Fruit fly (Drosophila melanogaster) whole organism, prepupa: ENCODE measurements around the gene CG32170.

Experiments used
- CG10669 ChIP-seq: fragments of 200-800 bp; sonication (Bioruptor generic); optimal IDR thresholded peaks from 3 replicates; lab custom pipeline; 2018; ENCODE audit warnings: missing biosample characterization, mild to moderate bottlenecking, missing genetic modification characterization, moderate library complexity
- CG11294 ChIP-seq: fragments of 200-800 bp; sonication (Bioruptor generic); IDR thresholded peaks from 2 replicates; pipeline ENCODE4 v1.3.6; 2022; ENCODE audit warnings: missing biosample characterization, missing genetic modification characterization
- CG11762 ChIP-seq: fragments of 200-800 bp; sonication (Bioruptor generic); optimal IDR thresholded peaks from 3 replicates; lab custom pipeline; 2016; ENCODE audit warnings: missing biosample characterization, missing genetic modification characterization; ENCODE audit not compliant: insufficient read depth
- CG11902 ChIP-seq: fragments of 200-800 bp; sonication (Bioruptor generic); optimal IDR thresholded peaks from 3 replicates; lab custom pipeline; 2016; ENCODE audit warnings: missing biosample characterization, missing genetic modification characterization
- CG15336 ChIP-seq: fragments of 200-800 bp; sonication (Bioruptor generic); IDR thresholded peaks from 2 replicates; pipeline ENCODE4 v1.3.6; 2022; ENCODE audit warnings: missing biosample characterization, missing genetic modification characterization
- CG1621 ChIP-seq: fragments of 200-800 bp; sonication (Bioruptor generic); optimal IDR thresholded peaks from 3 replicates; lab custom pipeline; 2018; ENCODE audit warnings: missing biosample characterization, mild to moderate bottlenecking, missing genetic modification characterization
- CG16779 ChIP-seq: fragments of 200-800 bp; sonication (Bioruptor generic); optimal IDR thresholded peaks from 3 replicates; lab custom pipeline; 2017; ENCODE audit warnings: missing biosample characterization, mild to moderate bottlenecking, missing genetic modification characterization
- CG3032 ChIP-seq: fragments of 200-800 bp; optimal IDR thresholded peaks from 2 replicates; lab custom pipeline; 2019; ENCODE audit warnings: missing biosample characterization, mild to moderate bottlenecking, missing genetic modification characterization, moderate library complexity
- CG31627 ChIP-seq: fragments of 200-800 bp; sonication (Bioruptor generic); optimal IDR thresholded peaks from 3 replicates; lab custom pipeline; 2016; ENCODE audit warnings: missing biosample characterization, missing genetic modification characterization
- CG32006 ChIP-seq: fragments of 200-800 bp; sonication (Bioruptor generic); optimal IDR thresholded peaks from 3 replicates; lab custom pipeline; 2017; ENCODE audit warnings: missing biosample characterization, mild to moderate bottlenecking, missing genetic modification characterization
- CG34406 ChIP-seq: fragments of 200-800 bp; sonication (Bioruptor generic); optimal IDR thresholded peaks from 3 replicates; lab custom pipeline; 2016; ENCODE audit warnings: missing biosample characterization, missing genetic modification characterization
- CG4318 ChIP-seq: fragments of 200-800 bp; sonication (Bioruptor generic); optimal IDR thresholded peaks from 3 replicates; lab custom pipeline; 2017; ENCODE audit warnings: missing biosample characterization, mild to moderate bottlenecking, missing genetic modification characterization
- CG6163 ChIP-seq: fragments of 200-800 bp; sonication (Bioruptor generic); IDR thresholded peaks from 3 replicates; pipeline ENCODE4 v1.3.6; 2022; ENCODE audit warnings: missing biosample characterization, missing genetic modification characterization
- CG6792 ChIP-seq: fragments of 200-800 bp; sonication (Bioruptor generic); optimal IDR thresholded peaks from 3 replicates; lab custom pipeline; 2016; ENCODE audit warnings: missing biosample characterization, missing genetic modification characterization
- CG6808 ChIP-seq: fragments of 200-800 bp; sonication (Bioruptor generic); optimal IDR thresholded peaks from 3 replicates; lab custom pipeline; 2017; ENCODE audit warnings: missing biosample characterization, missing genetic modification characterization, mild to moderate bottlenecking, moderate library complexity, missing genetic modification reagents
- CG6854 ChIP-seq: fragments of 200-800 bp; sonication (Bioruptor generic); optimal IDR thresholded peaks from 2 replicates; lab custom pipeline; 2017; ENCODE audit warnings: missing biosample characterization, mild to moderate bottlenecking, missing genetic modification characterization
- CG8119 ChIP-seq: fragments of 200-800 bp; sonication (Bioruptor generic); IDR thresholded peaks from 3 replicates; pipeline ENCODE4 v1.3.6; 2022; ENCODE audit warnings: missing biosample characterization, missing genetic modification characterization
- CG8632 ChIP-seq: fragments of 200-800 bp; sonication (Bioruptor generic); optimal IDR thresholded peaks from 3 replicates; lab custom pipeline; 2016; ENCODE audit warnings: missing biosample characterization, missing genetic modification characterization
- CG9139 ChIP-seq: fragments of 200-800 bp; sonication (Bioruptor generic); optimal IDR thresholded peaks from 3 replicates; lab custom pipeline; 2017; ENCODE audit warnings: missing biosample characterization, mild to moderate bottlenecking, missing genetic modification characterization
- Eip75B ChIP-seq: fragments of 200-800 bp; sonication (Bioruptor generic); optimal IDR thresholded peaks from 3 replicates; lab custom pipeline; 2016; ENCODE audit warnings: missing biosample characterization, missing genetic modification characterization
- Eip78C ChIP-seq: fragments of 200-800 bp; sonication (Bioruptor generic); peaks from one replicate; lab custom pipeline; 2016; ENCODE audit warnings: missing biosample characterization, missing genetic modification characterization
- Eip93F ChIP-seq: fragments of 200-800 bp; sonication (Bioruptor generic); optimal IDR thresholded peaks from 2 replicates; lab custom pipeline; 2016; ENCODE audit warnings: missing biosample characterization, mild to moderate bottlenecking, missing genetic modification characterization
- Ets21C ChIP-seq: fragments of 200-800 bp; sonication (Bioruptor generic); optimal IDR thresholded peaks from 3 replicates; lab custom pipeline; 2016; ENCODE audit warnings: missing biosample characterization, missing genetic modification characterization
- Gug ChIP-seq: fragments of 200-800 bp; sonication (Bioruptor generic); IDR thresholded peaks from 2 replicates; pipeline ENCODE4 v1.3.6; 2022; ENCODE audit warnings: missing biosample characterization, missing genetic modification characterization
- Hr38 ChIP-seq: sonication (Bioruptor generic); optimal IDR thresholded peaks from 2 replicates; lab custom pipeline; 2016; ENCODE audit warnings: missing biosample characterization, missing genetic modification characterization
- Hr39 ChIP-seq: fragments of 200-800 bp; sonication (Bioruptor generic); optimal IDR thresholded peaks from 2 replicates; lab custom pipeline; 2016; ENCODE audit warnings: missing biosample characterization, missing genetic modification characterization
- Hr4 ChIP-seq: fragments of 200-800 bp; sonication (Bioruptor generic); optimal IDR thresholded peaks from 3 replicates; lab custom pipeline; 2016; ENCODE audit warnings: missing biosample characterization, missing genetic modification characterization
- Met ChIP-seq: fragments of 200-800 bp; sonication (Bioruptor generic); optimal IDR thresholded peaks from 3 replicates; lab custom pipeline; 2016; ENCODE audit warnings: missing biosample characterization, missing genetic modification characterization
- OdsH ChIP-seq: fragments of 200-800 bp; sonication (Bioruptor generic); optimal IDR thresholded peaks from 3 replicates; lab custom pipeline; 2016; ENCODE audit warnings: missing biosample characterization, missing genetic modification characterization
- Smox ChIP-seq: fragments of 200-800 bp; sonication (Bioruptor generic); optimal IDR thresholded peaks from 3 replicates; lab custom pipeline; 2016; ENCODE audit warnings: missing biosample characterization, missing genetic modification characterization
- Sox102F ChIP-seq: fragments of 200-800 bp; sonication (Bioruptor generic); optimal IDR thresholded peaks from 2 replicates; lab custom pipeline; 2016; ENCODE audit warnings: missing biosample characterization, mild to moderate bottlenecking, missing genetic modification characterization
- Sox14 ChIP-seq: fragments of 200-800 bp; sonication (Bioruptor generic); optimal IDR thresholded peaks from 3 replicates; lab custom pipeline; 2016; ENCODE audit warnings: missing biosample characterization, missing genetic modification characterization
- Sox15 ChIP-seq: fragments of 200-800 bp; sonication (Bioruptor generic); optimal IDR thresholded peaks from 3 replicates; lab custom pipeline; 2016; ENCODE audit warnings: missing biosample characterization, missing genetic modification characterization
- achi ChIP-seq: fragments of 200-800 bp; sonication (Bioruptor generic); optimal IDR thresholded peaks from 3 replicates; lab custom pipeline; 2016; ENCODE audit warnings: missing biosample characterization, missing genetic modification characterization
- acj6 ChIP-seq: fragments of 200-800 bp; sonication (Bioruptor generic); optimal IDR thresholded peaks from 3 replicates; lab custom pipeline; 2016; ENCODE audit warnings: missing biosample characterization, missing genetic modification characterization
- cyc ChIP-seq: fragments of 200-800 bp; sonication (Bioruptor generic); optimal IDR thresholded peaks from 3 replicates; lab custom pipeline; 2016; ENCODE audit warnings: missing biosample characterization, missing genetic modification characterization
- dac ChIP-seq: fragments of 200-800 bp; sonication (Bioruptor generic); optimal IDR thresholded peaks from 2 replicates; lab custom pipeline; 2017; ENCODE audit warnings: missing biosample characterization, mild to moderate bottlenecking, missing genetic modification characterization
- eg ChIP-seq: fragments of 200-800 bp; sonication (Bioruptor generic); IDR thresholded peaks from 3 replicates; pipeline ENCODE4 v1.3.6; 2022; ENCODE audit warnings: missing biosample characterization, missing genetic modification characterization
- esn ChIP-seq: fragments of 200-800 bp; sonication (Bioruptor generic); optimal IDR thresholded peaks from 2 replicates; lab custom pipeline; 2016; ENCODE audit warnings: missing biosample characterization, mild to moderate bottlenecking, missing genetic modification characterization, moderate library complexity
- fd59A ChIP-seq: fragments of 200-800 bp; sonication (Bioruptor generic); optimal IDR thresholded peaks from 2 replicates; lab custom pipeline; 2017; ENCODE audit warnings: missing biosample characterization, mild to moderate bottlenecking, missing genetic modification characterization, missing genetic modification reagents
- fd85E ChIP-seq: fragments of 200-800 bp; sonication (Bioruptor generic); optimal IDR thresholded peaks from 3 replicates; lab custom pipeline; 2016; ENCODE audit warnings: missing biosample characterization, missing genetic modification characterization
- fkh ChIP-seq: fragments of 200-800 bp; sonication (Bioruptor generic); optimal IDR thresholded peaks from 3 replicates; lab custom pipeline; 2017; ENCODE audit warnings: missing biosample characterization, mild to moderate bottlenecking, missing genetic modification characterization, moderate library complexity
- lz ChIP-seq: fragments of 200-800 bp; sonication (Bioruptor generic); optimal IDR thresholded peaks from 3 replicates; lab custom pipeline; 2016; ENCODE audit warnings: missing biosample characterization, missing genetic modification characterization
- pdm3 ChIP-seq: fragments of 200-800 bp; sonication (Bioruptor generic); optimal IDR thresholded peaks from 3 replicates; lab custom pipeline; 2016; ENCODE audit warnings: missing biosample characterization, missing genetic modification characterization
- salr ChIP-seq, 2 experiments: fragments of 200-800 bp; sonication (Bioruptor generic); optimal IDR thresholded peaks; 3 replicates each; lab custom pipeline; 2016 to 2018; ENCODE audit warnings: missing biosample characterization in 2 of 2, missing genetic modification characterization in 2 of 2, mild to moderate bottlenecking in 1 of 2
- spab ChIP-seq: fragments of 200-800 bp; sonication (Bioruptor generic); optimal IDR thresholded peaks from 2 replicates; lab custom pipeline; 2017; ENCODE audit warnings: missing biosample characterization, mild to moderate bottlenecking, missing genetic modification characterization, missing genetic modification reagents
- svp ChIP-seq: fragments of 200-800 bp; sonication (Bioruptor generic); peaks from one replicate; lab custom pipeline; 2016; ENCODE audit warnings: missing biosample characterization, missing genetic modification characterization
- topi ChIP-seq: fragments of 200-800 bp; sonication (Bioruptor generic); optimal IDR thresholded peaks from 3 replicates; lab custom pipeline; 2016; ENCODE audit warnings: missing biosample characterization, missing genetic modification characterization

CG32170 gene

DNA sequence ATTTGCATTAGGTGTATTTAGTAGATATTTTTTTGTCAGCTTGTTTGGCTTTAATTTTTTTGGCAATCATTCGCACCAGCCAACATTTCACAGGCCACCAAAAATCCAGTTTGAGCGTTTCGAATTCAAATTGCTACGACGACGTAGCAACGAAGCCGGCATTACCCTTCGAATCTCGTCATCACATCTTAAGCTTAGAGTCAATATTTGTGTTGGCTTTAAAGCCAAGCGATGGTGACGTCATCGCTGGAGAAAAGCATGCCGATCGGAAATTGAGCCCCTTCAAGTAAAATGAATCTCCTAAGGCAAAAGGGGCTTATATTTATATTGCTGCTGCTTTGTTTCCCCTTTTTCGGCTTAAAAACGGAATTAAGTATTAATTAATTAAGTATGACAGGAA lies 5.5 kb upstream of the CG32170 start:
- TF ChIP-seq CG11902 (GFP tag; lab: Kevin White, UChicago) (no peak), CG32006 (GFP tag; lab: Kevin White, UChicago) (no peak), Ets21C (GFP tag; lab: Kevin White, UChicago) (no peak), Hr39 (no peak), CG34406 (no peak), Eip93F (no peak), CG11294 (GFP tag; lab: Robert Waterston, UW) (no peak), pdm3 (GFP tag; lab: Kevin White, UChicago) (no peak), Sox15 (GFP tag; lab: Kevin White, UChicago) (no peak), fkh (GFP tag; lab: Kevin White, UChicago) (peak; percentile 54), CG11762 (GFP tag; lab: Kevin White, UChicago) (no peak), Met (GFP tag; lab: Kevin White, UChicago) (no peak), CG15336 (GFP tag; lab: Robert Waterston, UW) (no peak), dac (GFP tag; lab: Kevin White, UChicago) (no peak), OdsH (GFP tag; lab: Kevin White, UChicago) (no peak), eg (GFP tag; lab: Robert Waterston, UW) (0 out of 3 replicates have a peak, but pooled peaks have one; percentile 7), Eip78C (GFP tag; lab: Kevin White, UChicago) (peak; percentile 13)

DNA sequence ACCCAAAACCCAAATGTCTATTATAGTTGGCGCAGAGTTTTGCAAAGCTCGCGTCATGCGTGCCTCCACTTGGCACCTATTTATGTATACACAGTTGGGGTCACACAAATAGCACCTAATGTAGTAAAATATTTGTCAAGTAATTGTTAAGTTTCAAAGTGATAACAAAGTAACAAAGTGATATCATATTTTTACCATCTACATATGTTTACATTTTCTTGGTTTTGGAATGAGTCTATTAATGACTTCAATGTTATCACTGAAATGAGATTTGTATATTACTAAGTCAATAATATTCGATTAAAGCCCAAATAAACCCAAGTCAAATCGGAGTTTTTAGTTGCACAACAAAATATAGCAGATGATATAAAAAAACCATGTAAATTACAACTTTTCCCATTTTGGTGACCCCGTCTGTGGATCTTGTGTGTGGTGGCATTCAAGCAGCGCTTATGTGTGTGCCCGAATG lies 4.6 kb upstream of the CG32170 start:
- TF ChIP-seq CG6854 (GFP tag; lab: Kevin White, UChicago) (no peak), Gug (peak; percentile 56; the same call in 1 of the 2 replicates), achi (GFP tag; lab: Kevin White, UChicago) (peak; percentile 80), Met (GFP tag; lab: Kevin White, UChicago) (peak; percentile 57), CG11762 (GFP tag; lab: Kevin White, UChicago) (peak; percentile 55), fd59A (GFP tag; lab: Kevin White, UChicago) (peak; percentile 51), Eip75B (GFP tag; lab: Kevin White, UChicago) (peak; percentile 69), CG6792 (peak; percentile 70), Ets21C (GFP tag; lab: Kevin White, UChicago) (peak; percentile 9), CG11294 (GFP tag; lab: Robert Waterston, UW) (peak; percentile 44; the same call in 1 of the 2 replicates), CG3032 (peak; percentile 56), cyc (GFP tag; lab: Kevin White, UChicago) (no peak), topi (GFP tag; lab: Kevin White, UChicago) (peak; percentile 18), CG1621 (tag; lab: Kevin White, UChicago) (peak; percentile 45), pdm3 (GFP tag; lab: Kevin White, UChicago) (peak; percentile 74), CG8632 (GFP tag; lab: Kevin White, UChicago) (peak; percentile 45), Hr4 (GFP tag; lab: Kevin White, UChicago) (peak; percentile 95), CG9139 (GFP tag; lab: Kevin White, UChicago) (peak; percentile 26), salr (GFP tag; optimal IDR thresholded peaks at IDR 0.05; lab: Kevin White, UChicago) (peak in 1 of 2 experiments; percentile 88), CG4318 (GFP tag; lab: Kevin White, UChicago) (peak; percentile 85), Sox102F (GFP tag; lab: Kevin White, UChicago) (peak; percentile 49), CG11902 (GFP tag; lab: Kevin White, UChicago) (peak; percentile 54), fkh (GFP tag; lab: Kevin White, UChicago) (peak; percentile 51), Hr38 (no peak), CG6808 (GFP tag; lab: Kevin White, UChicago) (peak; percentile 43), Sox14 (peak; percentile 70), fd85E (GFP tag; lab: Kevin White, UChicago) (no peak), Hr39 (peak; percentile 38), CG32006 (GFP tag; lab: Kevin White, UChicago) (peak; percentile 95), esn (GFP tag; lab: Kevin White, UChicago) (peak; percentile 68), svp (GFP tag; lab: Kevin White, UChicago) (no peak), spab (peak; percentile 71), Eip93F (no peak), CG6163 (GFP tag; lab: Robert Waterston, UW) (peak; percentile 65; the same call in 2 of the 3 replicates), Smox (GFP tag; lab: Kevin White, UChicago) (no peak), CG31627 (peak; percentile 18), dac (GFP tag; lab: Kevin White, UChicago) (peak; percentile 73), acj6 (GFP tag; lab: Kevin White, UChicago) (peak; percentile 66), CG16779 (tag; lab: Kevin White, UChicago) (peak; percentile 49), lz (GFP tag; lab: Kevin White, UChicago) (peak; percentile 36), CG8119 (peak; percentile 93), CG15336 (GFP tag; lab: Robert Waterston, UW) (peak; percentile 89), CG10669 (peak; percentile 42)
